Worm (Caenorhabditis elegans) whole organism, young adult: ENCODE data around the gene C34B4.2.

Source experiments
- B0019.2 ChIP-seq: fragments of 200-800 bp; sonication (Bioruptor generic); conservative IDR thresholded peaks from 2 replicates; pipeline ENCODE4 v1.3.6; 2022; ENCODE audit warnings: missing genetic modification reagents, missing genetic modification characterization, missing compliant biosample characterization
- B0035.1 ChIP-seq: sonication (generic microtip); optimal IDR thresholded peaks from 2 replicates; lab custom pipeline; 2016; ENCODE audit warnings: missing genetic modification characterization, mild to moderate bottlenecking, missing compliant biosample characterization, missing genotype, missing genetic modification reagents
- B0261.1 ChIP-seq: sonication (generic microtip); optimal IDR thresholded peaks from 2 replicates; lab custom pipeline; 2016; ENCODE audit warnings: mild to moderate bottlenecking, missing genetic modification characterization, moderate library complexity, missing compliant biosample characterization
- D2030.7 ChIP-seq: fragments of 200-800 bp; sonication (Bioruptor generic); IDR thresholded peaks from 2 replicates; pipeline ENCODE4 v1.3.6; 2022; ENCODE audit warnings: missing genetic modification reagents, missing genetic modification characterization, missing compliant biosample characterization
- F22D6.2 ChIP-seq: sonication (generic microtip); optimal IDR thresholded peaks from 2 replicates; lab custom pipeline; 2016; ENCODE audit warnings: mild to moderate bottlenecking, missing genetic modification characterization, missing compliant biosample characterization
- F23B12.7 ChIP-seq: sonication (generic microtip); optimal IDR thresholded peaks from 2 replicates; lab custom pipeline; 2017; ENCODE audit warnings: missing genetic modification characterization, mild to moderate bottlenecking, missing compliant biosample characterization, antibody characterized with exemption, moderate library complexity; ENCODE audit not compliant: insufficient read depth
- F52B5.7 ChIP-seq: sonication (generic microtip); optimal IDR thresholded peaks from 2 replicates; lab custom pipeline; 2016; ENCODE audit warnings: mild to moderate bottlenecking, missing genetic modification characterization, missing compliant biosample characterization
- F57C9.4 ChIP-seq: sonication (generic microtip); optimal IDR thresholded peaks from 2 replicates; lab custom pipeline; 2017; ENCODE audit warnings: mild to moderate bottlenecking, missing genetic modification characterization, missing compliant biosample characterization
- K12H6.12 ChIP-seq: fragments of 200-800 bp; sonication (Bioruptor generic); optimal IDR thresholded peaks from 2 replicates; lab custom pipeline; 2018; ENCODE audit warnings: mild to moderate bottlenecking, missing genetic modification characterization, missing compliant biosample characterization
- Y53F4B.3 ChIP-seq: fragments of 200-800 bp; sonication (Bioruptor generic); IDR thresholded peaks from 2 replicates; pipeline ENCODE4 v1.3.6; 2022; ENCODE audit warnings: missing genetic modification reagents, missing genetic modification characterization, missing compliant biosample characterization
- Y53G8AR.9 ChIP-seq: fragments of 200-800 bp; sonication (Bioruptor generic); conservative IDR thresholded peaks from 2 replicates; pipeline ENCODE4 v1.3.6; 2022; ENCODE audit warnings: missing genetic modification reagents, missing genetic modification characterization, missing compliant biosample characterization
- ZK185.1 ChIP-seq: sonication (generic microtip); optimal IDR thresholded peaks from 2 replicates; lab custom pipeline; 2016; ENCODE audit warnings: mild to moderate bottlenecking, missing genetic modification characterization, missing compliant biosample characterization; ENCODE audit not compliant: poor library complexity, severe bottlenecking
- ama-1 ChIP-seq, 3 experiments: fragments of 150-350 bp in 1 of 3; sonication (generic microtip) in 2 of 3; optimal IDR thresholded peaks; 2 replicates each; lab custom pipeline; 2014 to 2018; ENCODE audit warnings: missing biosample characterization in 2 of 3, missing genetic modification characterization in 2 of 3, missing genetic modification reagents in 2 of 3
- aptf-3 ChIP-seq: fragments of 200-800 bp; sonication (Bioruptor generic); IDR thresholded peaks from 2 replicates; pipeline ENCODE4 v1.3.6; 2022; ENCODE audit warnings: missing genetic modification characterization, missing compliant biosample characterization
- attf-3 ChIP-seq: fragments of 200-800 bp; sonication (Bioruptor generic); conservative IDR thresholded peaks from 2 replicates; pipeline ENCODE4 v1.3.6; 2022; ENCODE audit warnings: missing genetic modification reagents, missing genetic modification characterization, missing compliant biosample characterization
- attf-5 ChIP-seq: fragments of 200-800 bp; sonication (Bioruptor generic); optimal IDR thresholded peaks from 2 replicates; lab custom pipeline; 2018; ENCODE audit warnings: mild to moderate bottlenecking, missing genetic modification characterization, missing compliant biosample characterization
- bed-1 ChIP-seq: fragments of 200-800 bp; sonication (Bioruptor generic); IDR thresholded peaks from 2 replicates; pipeline ENCODE4 v1.3.6; 2022; ENCODE audit warnings: missing genetic modification reagents, missing genetic modification characterization, missing compliant biosample characterization
- bed-2 ChIP-seq: fragments of 200-800 bp; sonication (Bioruptor generic); IDR thresholded peaks from 2 replicates; pipeline ENCODE4 v1.3.6; 2022; ENCODE audit warnings: missing genetic modification reagents, missing genetic modification characterization, missing compliant biosample characterization
- ceh-27 ChIP-seq: fragments of 200-800 bp; sonication (Bioruptor generic); optimal IDR thresholded peaks from 2 replicates; lab custom pipeline; 2018; ENCODE audit warnings: mild to moderate bottlenecking, missing genetic modification characterization, moderate library complexity, missing compliant biosample characterization
- ceh-79 ChIP-seq: sonication (generic microtip); optimal IDR thresholded peaks from 2 replicates; lab custom pipeline; 2017; ENCODE audit warnings: mild to moderate bottlenecking, missing genetic modification characterization, missing compliant biosample characterization
- ceh-91 ChIP-seq: fragments of 200-800 bp; sonication (Bioruptor generic); IDR thresholded peaks from 2 replicates; pipeline ENCODE4 v1.3.6; 2022; ENCODE audit warnings: missing genetic modification reagents, missing genetic modification characterization, missing compliant biosample characterization
- chd-7 ChIP-seq: sonication (generic microtip); optimal IDR thresholded peaks from 2 replicates; lab custom pipeline; 2016; ENCODE audit warnings: mild to moderate bottlenecking, missing genetic modification characterization, moderate library complexity, missing compliant biosample characterization
- gei-17 ChIP-seq: fragments of 200-800 bp; sonication (Bioruptor generic); optimal IDR thresholded peaks from 2 replicates; lab custom pipeline; 2018; ENCODE audit warnings: mild to moderate bottlenecking, missing genetic modification characterization, missing compliant biosample characterization
- hsf-1 ChIP-seq: fragments of 200-800 bp; sonication (Bioruptor generic); IDR thresholded peaks from 2 replicates; pipeline ENCODE4 v1.3.6; 2022; ENCODE audit warnings: missing genetic modification reagents, missing genetic modification characterization, missing compliant biosample characterization
- lag-1 ChIP-seq: fragments of 200-800 bp; sonication (Bioruptor generic); IDR thresholded peaks from 2 replicates; pipeline ENCODE4 v1.3.6; 2022; ENCODE audit warnings: missing genetic modification reagents, missing genetic modification characterization, missing compliant biosample characterization
- let-607 ChIP-seq, 2 experiments: fragments of 200-800 bp in 1 of 2; sonication (Bioruptor generic) in 1 of 2; sonication (generic microtip) in 1 of 2; optimal IDR thresholded peaks; 2 replicates each; lab custom pipeline; 2016 to 2018; ENCODE audit warnings: mild to moderate bottlenecking in 2 of 2, missing compliant biosample characterization in 2 of 2, missing genetic modification characterization in 2 of 2, moderate library complexity in 2 of 2, missing genotype in 1 of 2
- lin-40 ChIP-seq: sonication (generic microtip); optimal IDR thresholded peaks from 2 replicates; lab custom pipeline; 2016; ENCODE audit warnings: missing genetic modification characterization, mild to moderate bottlenecking, missing compliant biosample characterization, missing genotype, missing genetic modification reagents
- lin-54 ChIP-seq: fragments of 200-800 bp; sonication (Bioruptor generic); optimal IDR thresholded peaks from 2 replicates; lab custom pipeline; 2018; ENCODE audit warnings: mild to moderate bottlenecking, missing genetic modification characterization, missing compliant biosample characterization
- madf-10 ChIP-seq: sonication (generic microtip); optimal IDR thresholded peaks from 2 replicates; lab custom pipeline; 2016; ENCODE audit warnings: mild to moderate bottlenecking, missing genetic modification characterization, missing compliant biosample characterization
- madf-6 ChIP-seq: fragments of 200-800 bp; sonication (Bioruptor generic); IDR thresholded peaks from 2 replicates; pipeline ENCODE4 v1.3.6; 2022; ENCODE audit warnings: missing genetic modification reagents, missing genetic modification characterization, missing compliant biosample characterization
- mcd-1 ChIP-seq: fragments of 200-800 bp; sonication (Bioruptor generic); IDR thresholded peaks from 2 replicates; pipeline ENCODE4 v1.3.6; 2022; ENCODE audit warnings: missing genetic modification reagents, missing genetic modification characterization, missing compliant biosample characterization
- nfya-1 ChIP-seq: sonication (generic microtip); optimal IDR thresholded peaks from 2 replicates; lab custom pipeline; 2017; ENCODE audit warnings: antibody characterized with exemption, missing compliant biosample characterization, missing genetic modification characterization, borderline replicate concordance; ENCODE audit not compliant: insufficient read depth
- nfyb-1 ChIP-seq: fragments of 200-800 bp; sonication (Bioruptor generic); IDR thresholded peaks from 2 replicates; pipeline ENCODE4 v1.3.6; 2022; ENCODE audit warnings: missing genetic modification reagents, missing genetic modification characterization, missing compliant biosample characterization
- nhr-179 ChIP-seq: sonication (generic microtip); optimal IDR thresholded peaks from 2 replicates; lab custom pipeline; 2016; ENCODE audit warnings: mild to moderate bottlenecking, missing genetic modification characterization, missing compliant biosample characterization
- nhr-80 ChIP-seq: sonication (generic microtip); optimal IDR thresholded peaks from 2 replicates; lab custom pipeline; 2016; ENCODE audit warnings: missing genetic modification characterization, missing compliant biosample characterization
- pbrm-1 ChIP-seq: fragments of 200-800 bp; sonication (Bioruptor generic); IDR thresholded peaks from 2 replicates; pipeline ENCODE4 v1.3.6; 2022; ENCODE audit warnings: missing genetic modification reagents, missing genetic modification characterization, missing compliant biosample characterization
- rcor-1 ChIP-seq: fragments of 200-800 bp; sonication (Bioruptor generic); IDR thresholded peaks from 2 replicates; pipeline ENCODE4 v1.3.6; 2022; ENCODE audit warnings: missing genetic modification reagents, missing genetic modification characterization, missing compliant biosample characterization
- rec-8 ChIP-seq, 2 experiments: sonication (generic microtip); optimal IDR thresholded peaks; 2 replicates each; lab custom pipeline; 2016; ENCODE audit warnings: mild to moderate bottlenecking in 2 of 2, missing genetic modification characterization in 2 of 2, missing genetic modification reagents in 2 of 2, missing genotype in 2 of 2, missing biosample characterization in 1 of 2, missing compliant biosample characterization in 1 of 2, moderate library complexity in 1 of 2
- snpc-1.1 ChIP-seq: sonication (generic microtip); optimal IDR thresholded peaks from 2 replicates; lab custom pipeline; 2017; ENCODE audit warnings: missing genetic modification characterization, mild to moderate bottlenecking, missing compliant biosample characterization, antibody characterized with exemption, moderate library complexity, missing genotype, missing genetic modification reagents; ENCODE audit not compliant: insufficient read depth
- sptf-2 ChIP-seq: fragments of 200-800 bp; sonication (Bioruptor generic); optimal IDR thresholded peaks from 2 replicates; lab custom pipeline; 2018; ENCODE audit warnings: mild to moderate bottlenecking, missing genetic modification characterization, missing compliant biosample characterization
- tbp1 ChIP-seq: fragments of 200-800 bp; sonication (Bioruptor generic); optimal IDR thresholded peaks from 2 replicates; lab custom pipeline; 2018; ENCODE audit warnings: mild to moderate bottlenecking, missing genetic modification characterization, missing compliant biosample characterization
- tbx-9 ChIP-seq: sonication (generic microtip); optimal IDR thresholded peaks from 2 replicates; lab custom pipeline; 2016; ENCODE audit warnings: borderline replicate concordance, missing genetic modification characterization, inconsistent platforms, missing compliant biosample characterization
- unc-130 ChIP-seq: sonication (generic microtip); optimal IDR thresholded peaks from 2 replicates; lab custom pipeline; 2016; ENCODE audit warnings: missing genetic modification reagents, missing genetic modification characterization, missing compliant biosample characterization
- xnd-1 ChIP-seq: sonication (generic microtip); optimal IDR thresholded peaks from 2 replicates; lab custom pipeline; 2016; ENCODE audit warnings: missing genotype, missing genetic modification reagents, missing genetic modification characterization, missing compliant biosample characterization
- ztf-18 ChIP-seq: sonication (generic microtip); optimal IDR thresholded peaks from 2 replicates; lab custom pipeline; 2016; ENCODE audit warnings: missing genotype, mild to moderate bottlenecking, missing genetic modification characterization, missing compliant biosample characterization

The C34B4.2 gene

ce11 chrV:13034604-13035003 lies 48.3 kb upstream of the C34B4.2 start, which contains the start of gene W07G4.7:
Gene W07G4.7 (minus strand): TSS chrV:13034704.
- TF ChIP-seq sptf-2 (GFP tag; lab: Kevin White, UChicago) (no peak), aptf-3 (GFP tag; lab: Robert Waterston, UW) (no peak), Y53F4B.3 (no peak), F52B5.7 (no peak), chd-7 (tag; lab: Kevin White, UChicago) (no peak), snpc-1.1 (no peak), tbx-9 (tag; lab: Kevin White, UChicago) (no peak), nfya-1 (tag; lab: Kevin White, UChicago) (no peak), B0035.1 (tag; lab: Kevin White, UChicago) (no peak), F22D6.2 (tag; lab: Kevin White, UChicago) (no peak), nhr-80 (tag; lab: Kevin White, UChicago) (no peak), B0019.2 (GFP tag; lab: Robert Waterston, UW) (no peak), unc-130 (GFP tag; lab: Kevin White, UChicago) (no peak)

- TF ChIP-seq ceh-91 (GFP tag; lab: Robert Waterston, UW) (no peak), B0261.1 (no peak), D2030.7 (GFP tag; lab: Robert Waterston, UW) (no peak), madf-10 (tag; lab: Kevin White, UChicago) (no peak), F57C9.4 (tag; lab: Kevin White, UChicago) (no peak), bed-2 (GFP tag; lab: Robert Waterston, UW) (no peak), nhr-179 (tag; lab: Kevin White, UChicago) (no peak), tbx-9 (tag; lab: Kevin White, UChicago) (no peak), lag-1 (GFP tag; lab: Robert Waterston, UW) (no peak), xnd-1 (no peak), hsf-1 (no peak), bed-1 (no peak), rec-8 (tag; optimal IDR thresholded peaks at IDR 0.05; lab: Kevin White, UChicago) (no peak), ama-1 (optimal IDR thresholded peaks at IDR 0.05; lab: Kevin White, UChicago) (no peak), ama-1 (GFP tag; optimal IDR thresholded peaks at IDR 0.05; lab: Kevin White, UChicago) (no peak), K12H6.12 (tag; lab: Kevin White, UChicago) (no peak), ceh-79 (no peak)
Measured at ce11 chrV:13036466-13036865, 46.4 kb upstream of the C34B4.2 start, which contains the start of gene W07G4.2. Gene W07G4.2 (minus strand): TSS chrV:13036566.

ce11 chrV:13041666-13042065 lies 41.2 kb upstream of the C34B4.2 start, which contains the start of gene scyl-1:
Gene scyl-1 (minus strand): TSS chrV:13041721.
- TF ChIP-seq snpc-1.1 (no peak), lin-40 (peak; percentile 78), rcor-1 (GFP tag; lab: Robert Waterston, UW) (0 out of 2 replicates have a peak, but pooled peaks have one; percentile 40), nhr-80 (tag; lab: Kevin White, UChicago) (peak; percentile 29), let-607 (tag; optimal IDR thresholded peaks at IDR 0.05; lab: Kevin White, UChicago) (peak in 1 of 2 experiments; percentile 66), rec-8 (tag; optimal IDR thresholded peaks at IDR 0.05; lab: Kevin White, UChicago) (no peak), ZK185.1 (peak; percentile 63), attf-5 (GFP tag; lab: Kevin White, UChicago) (peak; percentile 6), gei-17 (GFP tag; lab: Kevin White, UChicago) (no peak), F23B12.7 (tag; lab: Kevin White, UChicago) (peak; percentile 7), nfyb-1 (GFP tag; lab: Robert Waterston, UW) (peak; percentile 63; the same call in 1 of the 2 replicates), madf-6 (GFP tag; lab: Robert Waterston, UW) (no peak), mcd-1 (GFP tag; lab: Robert Waterston, UW) (peak; percentile 65), lin-54 (peak; percentile 62), ztf-18 (peak; percentile 90), tbp1 (GFP tag; lab: Kevin White, UChicago) (peak; percentile 48), ceh-27 (GFP tag; lab: Kevin White, UChicago) (peak; percentile 27), attf-3 (peak; percentile 37; the same call in 1 of the 2 replicates), Y53G8AR.9 (GFP tag; lab: Robert Waterston, UW) (0 out of 2 replicates have a peak, but pooled peaks have one; percentile 55), pbrm-1 (GFP tag; lab: Robert Waterston, UW) (peak; percentile 61; the same call in 1 of the 2 replicates)
